Fruit fly (Drosophila melanogaster) whole organism, larva: ENCODE data around the gene SWIP.

Source experiments
- noc ChIP-seq: fragments of 200-800 bp; sonication (Bioruptor generic); optimal IDR thresholded peaks from 3 replicates; lab custom pipeline; 2019; ENCODE audit warnings: missing biosample characterization, mild to moderate bottlenecking, missing genetic modification characterization, moderate library complexity

SWIP gene

DNA sequence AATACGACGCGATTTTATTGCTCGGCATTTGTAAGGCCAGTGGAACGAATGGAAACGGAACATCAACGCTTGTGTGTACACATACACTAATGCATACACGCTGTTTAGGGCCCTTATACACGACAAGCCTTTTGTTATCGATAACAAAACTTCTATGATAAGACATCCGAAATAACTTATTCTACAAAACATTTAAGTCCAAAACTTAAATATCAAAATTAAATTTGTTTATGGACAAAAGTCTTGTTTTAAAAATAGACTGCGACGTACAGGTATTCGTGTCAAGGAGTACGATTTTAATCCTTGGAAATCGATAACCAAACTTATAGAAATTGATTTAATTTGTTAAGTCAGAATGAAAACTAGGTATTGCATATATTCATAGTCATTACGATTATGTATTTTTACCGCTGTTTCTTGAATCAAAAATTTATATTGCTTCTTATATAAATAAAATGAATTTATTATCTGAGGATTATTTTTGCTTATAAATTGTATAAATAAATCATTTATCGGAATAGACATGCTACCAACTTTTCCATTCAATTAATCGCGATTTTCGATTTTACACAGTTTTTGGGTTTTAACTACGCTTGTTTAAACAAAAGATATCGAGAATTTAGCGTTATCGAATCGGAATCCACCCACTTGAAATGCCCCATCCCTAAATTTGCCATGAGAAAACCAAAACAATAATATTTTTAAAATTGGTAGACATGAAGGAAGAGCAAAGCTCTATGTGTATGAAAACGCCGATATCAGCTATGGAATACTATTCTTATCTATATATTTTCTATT, at the start of gene SWIP, which contains the start of gene CG9915:
SWIP (plus strand) TSS at position 632 of the 798 bp plus-strand sequence.
CG9915 (minus strand) TSS at position 61 of the 798 bp plus-strand sequence.
- TF ChIP-seq noc (tag; lab: Kevin White, UChicago), result no peak

DNA sequence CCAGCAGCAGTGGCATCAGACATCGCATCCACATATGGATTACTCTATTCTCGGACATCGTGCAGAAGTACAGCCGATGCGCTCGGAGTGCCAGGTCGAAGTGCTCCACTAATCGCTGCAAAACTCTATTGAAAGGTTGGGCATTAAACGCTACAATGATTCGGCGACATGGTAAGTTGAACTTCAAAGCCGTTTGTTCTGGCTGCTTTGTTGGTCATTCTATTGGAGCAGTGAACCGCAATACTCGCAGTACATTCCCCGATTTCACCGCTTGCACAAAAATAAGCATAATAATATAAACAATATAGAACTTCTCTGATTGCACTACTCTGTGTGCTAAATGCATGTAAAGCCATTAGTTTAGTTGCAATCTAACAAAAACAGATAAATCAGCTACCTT, 47.1 kb upstream of the SWIP start, which contains the start of gene CG12507:
CG12507 (minus strand) TSS at position 101 of the 400 bp plus-strand sequence.
- no peak for TF ChIP-seq noc (tag; lab: Kevin White, UChicago)

DNA sequence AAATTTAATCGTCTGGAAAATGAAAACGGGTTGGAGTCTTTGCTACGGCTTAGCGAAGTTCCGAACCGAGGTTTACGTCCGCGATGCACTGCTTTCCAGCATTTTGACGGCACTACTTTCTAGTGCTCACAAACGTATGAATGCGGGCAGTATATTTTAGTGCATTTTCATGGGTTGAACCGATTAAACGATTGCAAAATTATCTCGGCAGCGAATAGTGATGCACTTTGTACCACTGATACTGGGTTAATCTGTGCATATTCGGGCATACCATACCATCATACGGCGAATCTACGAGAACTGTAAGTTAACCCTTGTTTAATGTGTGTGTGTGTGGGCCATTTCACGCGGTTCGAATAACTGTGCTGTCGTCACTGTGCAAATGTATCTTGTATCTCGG, 42.7 kb upstream of the SWIP start, which contains the start of gene Mfe2:
Mfe2 (plus strand) TSS at position 157 of the 400 bp plus-strand sequence.
- TF ChIP-seq noc (tag; lab: Kevin White, UChicago), result peak; percentile 49

- no peak for TF ChIP-seq noc (tag; lab: Kevin White, UChicago)
Measured at dm6 chrX:16275168-16275853, 38.2 kb upstream of the SWIP start.

DNA sequence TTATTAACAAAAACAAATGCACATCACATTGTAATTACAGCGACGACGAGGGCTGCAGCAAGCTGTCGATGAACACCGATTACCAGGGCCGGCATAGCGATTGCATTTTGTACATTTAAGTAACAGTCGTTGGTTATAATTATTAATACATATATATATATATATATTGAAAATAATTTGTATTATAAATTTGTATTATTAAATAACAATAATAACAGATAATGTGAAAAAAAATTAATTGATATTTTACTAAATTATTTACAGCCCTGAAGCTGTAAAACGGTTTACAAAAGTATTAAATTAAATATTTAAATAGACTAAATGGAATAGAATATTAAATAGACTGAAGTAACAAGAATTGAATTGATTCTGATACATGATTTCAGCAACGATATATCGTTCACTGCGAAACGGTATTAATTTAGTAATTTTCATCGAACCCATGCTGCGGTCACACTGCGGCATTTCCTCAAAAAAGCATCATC, 37.6 kb upstream of the SWIP start, which contains the start of the genes kat80 and Prosalpha4:
kat80 (minus strand) TSS at position 327 of the 485 bp plus-strand sequence.
Prosalpha4 (plus strand) TSS at position 417 of the 485 bp plus-strand sequence.
- TF ChIP-seq noc (tag; lab: Kevin White, UChicago), result peak; percentile 59

DNA sequence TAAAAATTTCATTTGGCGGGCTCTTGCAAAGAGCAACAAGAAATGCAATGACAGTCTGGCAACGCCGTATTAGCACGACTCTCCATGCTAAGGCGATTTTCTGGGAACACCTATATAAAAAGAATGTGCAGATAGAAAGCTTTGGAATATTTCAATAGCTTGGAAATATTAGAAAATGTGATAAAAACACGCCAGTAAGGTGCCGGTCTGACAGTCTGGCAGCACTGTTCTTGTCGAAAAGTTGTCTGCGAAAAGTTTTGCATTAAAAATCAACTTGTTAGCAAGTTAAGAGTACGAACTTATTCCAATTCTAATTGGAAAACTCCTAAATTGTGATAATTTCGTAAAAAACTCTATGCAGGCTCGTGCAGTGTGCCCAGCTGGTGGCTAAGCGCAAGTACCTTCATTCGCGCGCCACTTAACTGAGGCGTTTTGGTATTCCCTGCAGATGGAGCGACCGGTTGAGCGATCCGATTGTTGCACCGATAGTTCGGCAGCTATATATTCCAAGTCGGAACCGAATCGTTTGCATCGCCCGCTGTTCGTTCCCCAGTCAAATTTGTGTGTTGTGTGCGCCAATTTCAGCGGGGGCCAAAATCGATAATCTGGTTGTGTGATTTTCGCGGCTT, 35.5 kb upstream of the SWIP start, which contains the start of gene eas:
eas (plus strand) TSS at position 451 of the 629 bp plus-strand sequence.
- TF ChIP-seq noc (tag; lab: Kevin White, UChicago), result no peak

dm6 chrX:16278783-16279182, 34.7 kb upstream of the SWIP start:
- TF ChIP-seq noc (tag; lab: Kevin White, UChicago), result peak; percentile 48

DNA sequence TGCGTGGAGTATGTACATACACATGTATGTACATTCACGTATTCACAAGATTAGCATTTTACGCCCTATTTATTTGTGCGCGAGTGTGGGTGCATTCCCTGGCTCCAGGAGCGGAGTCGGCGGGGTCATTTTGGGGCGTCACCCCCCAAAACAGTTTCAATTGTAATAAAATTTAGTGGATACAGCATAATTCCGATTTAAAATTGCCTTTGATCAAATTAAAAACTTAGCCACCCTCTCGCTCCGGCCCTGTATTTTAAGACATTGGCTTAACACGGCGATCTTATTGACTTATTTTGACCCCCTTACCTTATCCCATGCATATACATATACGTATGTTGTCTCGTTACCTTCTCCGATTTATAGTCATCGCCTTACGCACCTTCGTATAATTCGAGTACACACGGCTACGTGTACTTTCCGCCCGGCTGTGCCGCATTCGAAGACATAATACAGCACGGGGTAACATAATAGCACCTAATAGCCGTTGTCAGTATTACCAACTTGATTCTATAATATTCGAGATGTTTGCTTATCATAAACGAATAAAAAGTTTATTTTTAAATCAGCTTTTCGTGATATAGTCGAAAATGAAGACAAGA, 34.1 kb upstream of the SWIP start:
- TF ChIP-seq noc (tag; lab: Kevin White, UChicago), result peak; percentile 90

DNA sequence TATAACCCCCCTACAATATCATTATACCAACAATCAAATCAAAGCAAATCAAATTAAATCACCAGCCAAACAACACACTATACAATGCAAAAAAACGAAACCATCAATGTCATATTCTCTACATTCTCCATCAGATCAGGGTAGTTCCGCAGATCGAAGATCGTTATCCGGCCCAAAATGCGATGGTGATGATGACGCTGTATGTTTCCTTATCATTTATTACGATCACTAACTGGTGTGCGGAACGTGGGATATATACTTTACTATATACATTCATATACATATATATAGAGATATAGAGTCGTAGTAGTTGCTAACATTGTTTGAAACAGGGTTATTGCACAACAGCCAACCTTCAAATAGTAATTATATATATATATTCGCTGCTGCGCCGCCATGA, 32.2 kb upstream of the SWIP start:
- TF ChIP-seq noc (tag; lab: Kevin White, UChicago), result no peak

- TF ChIP-seq noc (tag; lab: Kevin White, UChicago), result peak; percentile 54
Measured at dm6 chrX:16281717-16282529, 31.6 kb upstream of the SWIP start.

dm6 chrX:16285186-16285585, 28.3 kb upstream of the SWIP start:
- peak; percentile 51 for TF ChIP-seq noc (tag; lab: Kevin White, UChicago)

DNA sequence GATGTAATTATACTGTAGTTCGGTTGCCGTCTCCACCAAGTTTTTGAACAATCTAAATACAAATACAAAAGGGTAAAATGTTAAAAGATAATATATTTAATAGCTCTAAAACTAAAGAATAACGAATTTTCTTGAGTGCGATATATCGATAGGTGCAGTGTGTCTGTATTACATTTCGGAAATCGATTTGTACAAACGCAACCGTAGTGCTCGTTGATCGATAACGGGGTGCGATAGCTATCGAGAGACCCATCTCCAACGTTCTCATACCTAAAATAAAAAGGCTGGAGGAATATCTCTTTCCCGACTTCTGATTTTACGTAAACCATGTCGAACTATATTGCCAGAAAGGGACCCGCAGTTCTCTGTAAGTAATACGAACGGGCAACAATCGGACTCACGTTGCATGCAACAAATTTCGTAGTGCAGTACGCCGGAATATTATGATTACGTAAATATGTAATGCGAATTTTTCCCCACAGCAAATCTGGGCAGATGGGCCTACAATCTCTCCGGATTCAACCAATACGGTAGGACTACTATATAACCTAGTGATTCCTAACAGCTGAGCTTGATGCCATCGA, 27.3 kb upstream of the SWIP start, which contains the start of gene UQCR-14:
UQCR-14 (plus strand) TSS at position 206 of the 584 bp plus-strand sequence.
- peak; percentile 19 for TF ChIP-seq noc (tag; lab: Kevin White, UChicago)

dm6 chrX:16288492-16288964, 25.0 kb upstream of the SWIP start, which contains the start of the genes CG32576 and caz:
Gene CG32576, minus strand, starts transcription at chrX:16288533.
Gene caz, plus strand, starts transcription at chrX:16288810.
- peak; percentile 28 for TF ChIP-seq noc (tag; lab: Kevin White, UChicago)
